Worm (Caenorhabditis elegans): ENCODE data around the gene F15H10.7.

DNA sequence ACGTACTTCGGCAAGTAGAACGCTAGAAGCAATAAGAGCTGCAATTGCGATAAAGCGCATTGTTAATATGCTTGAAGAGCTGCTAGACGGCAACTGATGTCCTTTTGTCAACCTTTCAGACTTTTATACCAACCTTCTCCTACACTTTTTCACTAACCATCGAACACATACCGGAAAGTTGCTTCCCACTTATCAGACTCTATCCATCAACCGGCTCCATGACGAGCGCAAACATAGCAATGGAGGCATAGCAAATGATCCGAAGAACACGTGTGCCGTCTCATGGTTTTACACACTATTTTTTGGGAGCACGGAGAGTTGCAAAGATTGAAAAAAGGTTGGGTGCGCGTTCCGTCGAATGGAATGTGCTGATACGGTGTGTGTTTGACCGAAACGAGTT is 24.5 kb downstream of the F15H10.7 start, which contains the start of gene abu-1:
- no peak for TF ChIP-seq aly-2 (tag; optimal IDR thresholded peaks at IDR 0.05)
- no peak for TF ChIP-seq mes-2 (tag; optimal IDR thresholded peaks at IDR 0.05; ENCODE audit: poor library complexity, severe bottlenecking)
- no peak for TF ChIP-seq ZK337.2 (GFP tag; IDR thresholded peaks at IDR 0.05)
- TF ChIP-seq madf-9 (GFP tag; conservative IDR thresholded peaks at IDR 0.05): no peak
- no peak for TF ChIP-seq ceh-28 (tag; optimal IDR thresholded peaks at IDR 0.05)
- no peak for TF ChIP-seq nhr-11 (tag; optimal IDR thresholded peaks at IDR 0.05)
- no peak for TF ChIP-seq unc-62 (GFP tag; optimal IDR thresholded peaks at IDR 0.05 in 1 of 2)
- no peak for TF ChIP-seq unc-62 (tag; optimal IDR thresholded peaks at IDR 0.05)
- TF ChIP-seq daf-16 (GFP tag; optimal IDR thresholded peaks at IDR 0.05): no peak
- TF ChIP-seq daf-16 (tag; optimal IDR thresholded peaks at IDR 0.05): no peak
- TF ChIP-seq ctbp-1 (GFP tag; IDR thresholded peaks at IDR 0.05): no peak
- TF ChIP-seq nhr-237 (tag; optimal IDR thresholded peaks at IDR 0.05): no peak
- no peak for TF ChIP-seq nhr-76 (tag; optimal IDR thresholded peaks at IDR 0.05)
- no peak for TF ChIP-seq hif-1 (tag; optimal IDR thresholded peaks at IDR 0.05)
- TF ChIP-seq snpc-4 (tag; optimal IDR thresholded peaks at IDR 0.05): no peak

All from whole organism, L4 larva.